Worm (Caenorhabditis elegans) whole organism, L4/young adult: ENCODE measurements around the gene C28C12.12.
A peak's percentile ranks its signal among the peaks of the same experiment; 100 is the strongest.

Experiments used
- W03F9.2 ChIP-seq: fragments of 150-350 bp; optimal IDR thresholded peaks from 2 replicates; lab custom pipeline; 2014; ENCODE audit warnings: missing biosample characterization, missing genetic modification characterization
- dao-5 ChIP-seq: sonication (generic microtip); optimal IDR thresholded peaks from 2 replicates; lab custom pipeline; 2016; ENCODE audit warnings: missing genotype, missing genetic modification characterization, moderate library complexity, missing compliant biosample characterization
- him-1 ChIP-seq: sonication (generic microtip); optimal IDR thresholded peaks from 2 replicates; lab custom pipeline; 2016; ENCODE audit warnings: missing genotype, missing genetic modification reagents, missing genetic modification characterization, missing compliant biosample characterization

The C28C12.12 gene

DNA sequence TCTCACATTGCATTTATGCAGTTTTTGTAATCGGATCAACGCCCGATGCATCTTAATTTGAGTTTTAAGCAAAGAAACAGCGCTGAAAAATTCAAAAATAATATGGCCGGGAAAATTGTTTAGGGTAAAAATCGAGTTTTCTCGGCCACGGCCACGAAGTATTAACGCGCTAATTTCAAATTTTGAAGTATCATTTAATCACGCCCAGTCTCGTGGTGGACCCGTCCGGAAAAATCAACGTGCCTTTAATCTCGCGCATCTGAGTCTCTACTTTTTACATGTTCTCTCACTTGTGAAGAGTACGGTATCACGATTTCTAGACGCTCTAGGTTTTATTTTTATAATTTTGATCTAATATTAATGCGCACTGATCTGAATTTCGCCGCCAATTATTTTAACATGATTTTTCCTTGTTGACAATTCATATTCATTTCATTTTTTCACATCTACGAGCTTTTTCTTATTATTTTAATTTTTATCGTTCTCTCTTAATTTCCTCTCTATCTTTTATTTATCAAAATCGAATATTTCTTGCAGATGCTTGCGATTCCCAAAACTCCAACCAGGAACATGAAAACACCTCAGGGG is 2.7 kb upstream of the C28C12.12 start, which contains the start of the genes acdh-13 and mesp-1:
acdh-13 (minus strand) TSS at position 51 of the 588 bp plus-strand sequence.
mesp-1 (plus strand) TSS at position 538 of the 588 bp plus-strand sequence.
- TF ChIP-seq W03F9.2 (tag; lab: Kevin White, UChicago), result peak; percentile 73
- no peak for TF ChIP-seq him-1 (tag; lab: Kevin White, UChicago)
- no peak for TF ChIP-seq dao-5

DNA sequence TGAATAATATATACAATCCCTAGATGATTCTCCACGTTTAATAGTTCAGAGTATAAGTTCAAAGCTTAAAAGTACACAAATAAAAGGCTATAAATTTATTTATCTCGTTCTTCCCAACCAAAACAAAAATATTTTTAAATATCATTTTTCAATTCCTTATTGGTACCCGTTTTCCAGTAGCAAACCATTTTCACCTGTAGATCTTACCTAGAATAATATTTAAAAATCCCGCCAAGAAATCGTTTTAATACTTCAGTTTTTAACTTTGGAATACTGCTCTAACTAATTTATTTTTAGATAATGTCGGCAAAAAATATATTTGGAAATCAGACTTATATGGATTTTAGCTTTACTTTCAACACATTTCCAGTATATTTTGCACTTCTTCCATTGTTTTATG is 3.9 kb downstream of the C28C12.12 start, which contains the start of gene sru-7:
sru-7 (plus strand) TSS at position 301 of the 400 bp plus-strand sequence.
- TF ChIP-seq dao-5 (no peak), W03F9.2 (tag; lab: Kevin White, UChicago) (no peak), him-1 (tag; lab: Kevin White, UChicago) (no peak)

DNA sequence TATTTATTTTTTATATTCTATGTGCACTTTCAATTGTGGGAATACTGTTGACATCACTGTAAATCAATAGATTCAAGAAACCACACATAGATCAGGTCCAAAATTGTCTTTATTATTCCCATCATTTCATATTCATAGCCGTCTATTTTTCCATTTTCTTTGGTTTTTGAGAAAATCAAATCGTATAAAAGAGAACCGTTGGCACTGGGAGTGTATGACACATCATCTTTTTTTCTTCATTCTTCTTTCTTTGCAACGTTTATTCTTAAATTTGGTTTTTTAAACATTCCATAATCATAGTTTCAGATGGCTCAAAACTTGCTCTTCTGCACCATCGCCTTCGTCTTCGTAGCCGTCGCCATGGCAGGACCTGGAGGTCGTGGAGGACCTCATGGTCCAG is 6.2 kb downstream of the C28C12.12 start, which contains the start of gene srlf-2:
srlf-2 (plus strand) TSS at position 301 of the 400 bp plus-strand sequence.
- TF ChIP-seq W03F9.2 (tag; lab: Kevin White, UChicago), result no peak

DNA sequence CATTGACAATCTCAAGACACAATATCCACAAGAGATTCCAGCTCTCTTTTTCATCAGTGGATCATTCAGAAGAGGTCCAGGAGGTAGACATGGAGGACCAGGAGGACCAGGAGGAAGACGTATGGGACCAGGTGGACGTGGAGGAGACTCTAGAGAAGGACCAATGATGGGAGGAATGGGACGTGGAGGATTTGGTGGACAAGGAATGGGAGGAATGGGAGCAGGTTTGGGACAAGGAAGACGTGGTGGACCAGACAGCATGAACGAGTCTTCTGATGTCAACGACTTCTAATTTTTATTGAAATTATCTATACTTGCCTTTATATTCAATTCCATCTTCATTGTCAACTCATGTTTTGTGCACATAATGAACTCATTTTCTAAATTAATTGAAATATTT is 8.1 kb downstream of the C28C12.12 start:
- TF ChIP-seq him-1 (tag; lab: Kevin White, UChicago) (no peak), W03F9.2 (tag; lab: Kevin White, UChicago) (no peak), dao-5 (no peak)

DNA sequence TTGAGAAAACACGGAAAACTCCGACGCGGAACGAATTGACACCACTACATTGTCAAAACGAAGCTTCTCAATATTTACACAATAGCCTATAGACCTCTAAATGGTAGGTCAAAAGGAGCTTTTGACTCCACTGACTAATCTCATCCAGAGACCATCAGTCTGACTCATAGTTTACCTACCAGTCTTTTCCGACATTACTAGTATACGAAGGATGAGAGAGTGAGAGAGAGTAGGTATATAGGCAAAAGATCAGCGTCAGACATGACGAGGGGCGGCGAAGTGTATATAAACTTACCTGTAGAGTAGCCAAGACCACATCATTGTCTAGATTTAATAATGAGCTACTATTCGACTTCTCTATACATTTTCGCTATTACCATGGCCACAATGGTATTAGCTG is 9.0 kb downstream of the C28C12.12 start, which contains the start of gene srlf-3:
srlf-3 (plus strand) TSS at position 301 of the 400 bp plus-strand sequence.
- no peak for TF ChIP-seq dao-5
- no peak for TF ChIP-seq W03F9.2 (tag; lab: Kevin White, UChicago)
- no peak for TF ChIP-seq him-1 (tag; lab: Kevin White, UChicago)

DNA sequence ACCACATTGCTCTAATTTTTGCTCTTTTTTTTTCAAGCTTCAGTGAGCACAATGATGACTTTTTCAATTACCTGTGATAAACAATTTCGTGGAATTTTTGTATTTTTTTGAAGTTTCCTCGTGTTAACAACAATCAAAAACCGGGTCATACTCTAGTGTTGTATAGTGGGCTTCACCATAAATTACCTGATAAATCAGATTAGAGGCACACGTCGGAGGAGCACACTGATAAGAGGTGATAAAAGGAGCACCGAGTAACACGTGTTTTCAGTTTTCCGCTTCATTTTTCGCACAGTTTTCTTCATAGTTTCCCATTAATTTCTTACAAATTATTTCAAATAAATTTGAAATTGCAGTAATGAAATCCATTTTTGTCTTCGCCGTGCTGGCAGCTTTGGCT is 14.9 kb downstream of the C28C12.12 start, which contains the start of gene spp-8:
spp-8 (plus strand) TSS at position 357 of the 400 bp plus-strand sequence.
- TF ChIP-seq W03F9.2 (tag; lab: Kevin White, UChicago), result no peak

DNA sequence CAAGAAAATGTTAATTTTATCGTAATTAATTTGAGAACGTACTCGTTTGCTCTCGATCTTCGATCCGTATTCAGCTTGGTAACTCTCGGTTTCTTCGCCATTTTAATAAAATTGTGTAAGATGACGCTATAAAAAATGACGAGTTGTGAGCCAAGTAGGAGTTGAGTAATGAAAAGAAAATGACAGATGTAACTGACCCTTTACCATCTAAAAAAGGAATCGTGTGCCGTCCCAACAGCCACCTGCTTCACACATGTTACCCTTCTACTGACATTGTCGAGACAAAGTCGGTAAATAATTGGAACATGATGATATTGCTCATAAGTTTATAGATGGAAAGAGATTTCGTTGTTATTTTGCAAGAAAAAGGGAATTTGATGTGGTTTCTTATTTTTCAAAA is 16.8 kb downstream of the C28C12.12 start, which contains the start of gene hlh-12:
hlh-12 (minus strand) TSS at position 101 of the 400 bp plus-strand sequence.
- TF ChIP-seq him-1 (tag; lab: Kevin White, UChicago) (no peak), dao-5 (no peak), W03F9.2 (tag; lab: Kevin White, UChicago) (no peak)

DNA sequence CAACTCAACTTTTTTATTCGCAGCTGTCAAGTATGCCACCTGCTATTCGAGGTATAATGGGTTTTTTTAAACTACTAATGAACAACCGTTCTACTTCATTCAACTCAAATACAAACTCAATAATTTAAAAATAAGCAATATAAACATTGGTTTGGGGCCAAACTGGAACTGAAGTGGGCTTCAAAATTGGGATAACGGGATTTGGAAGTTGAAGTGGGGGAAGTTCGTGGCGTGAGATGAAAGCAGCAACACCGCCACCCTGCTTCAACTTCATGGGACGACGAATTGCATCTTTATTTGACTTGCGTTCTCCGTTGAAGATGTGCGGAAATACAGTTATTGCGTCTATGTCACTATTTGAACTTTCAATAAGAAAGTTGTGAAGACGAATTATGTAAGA is 17.6 kb downstream of the C28C12.12 start:
- TF ChIP-seq dao-5 (no peak), W03F9.2 (tag; lab: Kevin White, UChicago) (no peak), him-1 (tag; lab: Kevin White, UChicago) (no peak)

DNA sequence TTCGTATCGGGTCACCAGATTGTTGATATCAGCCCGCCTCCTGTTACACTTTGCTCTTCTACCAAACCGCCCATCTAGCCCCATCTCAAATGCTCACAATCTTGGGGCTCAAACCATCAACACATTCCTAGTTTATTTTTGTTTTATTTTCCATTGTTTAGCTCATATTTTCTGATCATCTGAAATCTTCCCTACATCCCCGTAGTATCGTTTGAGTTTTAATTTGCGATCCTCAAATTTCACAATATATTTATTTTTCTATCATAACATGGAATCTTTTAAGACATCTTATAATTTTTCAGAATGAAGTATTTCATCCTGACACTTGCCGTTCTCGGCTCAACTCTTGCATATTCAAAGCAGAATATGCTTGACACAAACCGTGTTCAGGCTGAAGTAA is 19.3 kb downstream of the C28C12.12 start, which contains the start of gene spp-10:
spp-10 (plus strand) TSS at position 301 of the 400 bp plus-strand sequence.
- no peak for TF ChIP-seq W03F9.2 (tag; lab: Kevin White, UChicago)
- no peak for TF ChIP-seq him-1 (tag; lab: Kevin White, UChicago)
- no peak for TF ChIP-seq dao-5

DNA sequence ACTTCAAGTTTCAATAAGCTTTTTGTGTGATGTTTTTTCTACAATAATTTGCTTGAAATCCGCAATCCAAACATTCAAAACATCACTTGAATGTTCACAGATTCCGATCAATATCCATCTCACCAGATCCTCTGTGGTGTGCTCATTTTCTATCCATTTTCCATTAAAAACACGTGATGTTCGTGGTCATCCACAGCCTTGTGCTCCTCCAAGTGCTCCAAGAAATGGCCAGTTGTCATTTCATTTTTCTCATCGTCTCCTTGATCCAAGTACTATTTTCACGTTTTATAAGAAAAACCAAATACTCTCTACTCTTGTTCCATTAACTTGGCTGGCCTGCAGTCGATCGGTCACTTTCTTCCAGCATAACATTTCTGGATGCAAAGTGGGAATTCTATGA is 20.0 kb downstream of the C28C12.12 start:
- TF ChIP-seq him-1 (tag; lab: Kevin White, UChicago) (no peak), dao-5 (no peak), W03F9.2 (tag; lab: Kevin White, UChicago) (no peak)

DNA sequence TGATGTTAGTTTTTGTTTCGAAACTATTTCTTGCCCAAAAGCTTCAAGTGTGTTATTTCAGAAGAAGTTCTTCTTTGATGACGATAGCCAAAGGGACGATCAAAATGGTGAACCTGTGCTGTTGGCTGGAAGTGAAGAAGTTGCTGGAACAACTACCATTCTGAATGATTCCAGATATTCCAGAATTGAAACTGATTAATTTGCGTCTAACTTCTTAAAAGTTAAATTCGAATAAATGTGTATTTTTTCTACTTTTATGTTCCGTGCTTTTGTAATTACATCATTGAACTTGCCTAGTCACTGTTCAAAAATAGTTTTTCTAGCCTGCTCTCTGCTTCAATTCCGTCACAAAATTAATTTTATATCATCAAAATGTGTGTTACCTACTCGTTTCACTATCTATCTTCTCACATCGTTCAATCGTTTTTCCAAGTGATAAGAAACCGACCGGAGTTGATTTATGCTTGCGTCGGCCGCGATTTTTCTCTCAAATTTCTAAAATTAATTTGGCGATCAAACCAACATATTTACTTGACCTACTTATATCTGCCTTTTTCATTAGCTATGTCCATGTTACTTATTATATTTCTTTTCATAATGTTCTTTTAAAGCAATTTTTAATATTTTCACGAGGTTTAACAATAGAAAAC is 21.0 kb downstream of the C28C12.12 start:
- TF ChIP-seq dao-5, result no peak
- no peak for TF ChIP-seq him-1 (tag; lab: Kevin White, UChicago)
- no peak for TF ChIP-seq W03F9.2 (tag; lab: Kevin White, UChicago)

DNA sequence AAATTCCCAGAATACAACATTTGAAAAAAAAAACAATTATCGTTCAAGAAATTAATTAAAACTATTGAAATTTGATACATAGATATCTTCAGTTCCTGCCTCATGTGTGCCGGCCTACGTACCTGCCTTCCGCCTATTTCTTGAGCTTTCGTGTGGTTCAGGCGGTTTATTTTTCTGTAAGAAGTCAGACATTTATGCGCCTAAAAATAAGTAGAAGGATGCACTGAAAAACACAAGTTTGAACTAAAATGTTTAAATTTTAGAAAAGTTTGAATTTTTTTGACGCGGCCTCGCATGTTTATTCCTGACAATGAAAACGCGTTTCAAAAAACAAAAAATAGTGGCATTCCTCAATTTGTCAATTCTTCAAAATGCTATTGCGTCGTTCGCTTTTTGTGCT is 22.4 kb downstream of the C28C12.12 start, which contains the start of gene C28C12.11:
C28C12.11 (plus strand) TSS at position 301 of the 400 bp plus-strand sequence.
- TF ChIP-seq him-1 (tag; lab: Kevin White, UChicago), result no peak

DNA sequence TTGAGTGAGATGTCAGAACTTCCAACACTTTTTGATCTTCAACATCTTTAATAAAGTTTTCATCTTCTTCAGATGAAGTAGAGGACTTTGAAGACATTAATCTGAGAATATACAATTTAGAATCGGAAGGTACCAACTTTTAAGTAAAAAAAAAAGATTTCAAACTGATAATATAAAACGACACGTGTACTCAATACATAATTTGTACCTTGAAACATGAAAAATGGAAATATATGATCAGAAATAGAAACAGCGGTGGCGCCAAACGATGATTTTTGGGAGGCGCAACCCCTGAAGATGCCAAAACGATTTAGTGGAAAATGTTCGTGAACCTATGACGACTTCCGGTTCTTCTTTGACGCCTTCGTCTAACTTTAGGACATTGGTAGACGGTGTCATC is 23.7 kb downstream of the C28C12.12 start, which contains the start of gene oat-1:
oat-1 (minus strand) TSS at position 101 of the 400 bp plus-strand sequence.
- TF ChIP-seq W03F9.2 (tag; lab: Kevin White, UChicago), result no peak
- no peak for TF ChIP-seq dao-5
- TF ChIP-seq him-1 (tag; lab: Kevin White, UChicago), result no peak

DNA sequence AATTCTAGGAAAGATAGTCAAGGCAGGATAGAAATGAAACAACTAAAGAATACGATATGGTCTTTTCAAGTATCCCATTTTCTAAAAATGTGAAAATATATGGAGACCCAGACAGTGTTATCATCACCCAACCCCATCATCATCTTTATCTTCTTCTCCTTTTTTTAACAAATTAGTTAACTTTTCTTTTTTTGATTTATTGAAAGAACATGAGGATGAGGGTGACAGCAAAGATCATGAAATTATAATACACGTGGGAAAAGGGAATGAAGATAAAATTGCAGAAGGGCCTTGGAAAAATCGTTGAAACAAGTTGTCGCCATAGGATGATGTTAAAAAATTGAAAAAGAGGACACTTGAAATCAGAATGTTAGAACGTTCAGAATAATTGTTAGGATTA is 32.0 kb downstream of the C28C12.12 start:
- no peak for TF ChIP-seq W03F9.2 (tag; lab: Kevin White, UChicago)
- TF ChIP-seq him-1 (tag; lab: Kevin White, UChicago), result no peak
